Fruit fly (Drosophila melanogaster) whole organism, prepupa: Measurements from ENCODE around the gene Bap111.

ENCODE experiments used
- CG16779 ChIP-seq: fragments of 200-800 bp; sonication (Bioruptor generic); optimal IDR thresholded peaks from 3 replicates; lab custom pipeline; 2017; ENCODE audit warnings: missing biosample characterization, mild to moderate bottlenecking, missing genetic modification characterization
- CG6854 ChIP-seq: fragments of 200-800 bp; sonication (Bioruptor generic); optimal IDR thresholded peaks from 2 replicates; lab custom pipeline; 2017; ENCODE audit warnings: missing biosample characterization, mild to moderate bottlenecking, missing genetic modification characterization
- CG8632 ChIP-seq: fragments of 200-800 bp; sonication (Bioruptor generic); optimal IDR thresholded peaks from 3 replicates; lab custom pipeline; 2016; ENCODE audit warnings: missing biosample characterization, missing genetic modification characterization
- Eip75B ChIP-seq: fragments of 200-800 bp; sonication (Bioruptor generic); optimal IDR thresholded peaks from 3 replicates; lab custom pipeline; 2016; ENCODE audit warnings: missing biosample characterization, missing genetic modification characterization
- Eip93F ChIP-seq: fragments of 200-800 bp; sonication (Bioruptor generic); optimal IDR thresholded peaks from 2 replicates; lab custom pipeline; 2016; ENCODE audit warnings: missing biosample characterization, mild to moderate bottlenecking, missing genetic modification characterization
- Gug ChIP-seq: fragments of 200-800 bp; sonication (Bioruptor generic); IDR thresholded peaks from 2 replicates; pipeline ENCODE4 v1.3.6; 2022; ENCODE audit warnings: missing biosample characterization, missing genetic modification characterization
- Hr39 ChIP-seq: fragments of 200-800 bp; sonication (Bioruptor generic); optimal IDR thresholded peaks from 2 replicates; lab custom pipeline; 2016; ENCODE audit warnings: missing biosample characterization, missing genetic modification characterization
- dac ChIP-seq: fragments of 200-800 bp; sonication (Bioruptor generic); optimal IDR thresholded peaks from 2 replicates; lab custom pipeline; 2017; ENCODE audit warnings: missing biosample characterization, mild to moderate bottlenecking, missing genetic modification characterization
- salr ChIP-seq, 2 experiments: fragments of 200-800 bp; sonication (Bioruptor generic); optimal IDR thresholded peaks; 3 replicates each; lab custom pipeline; 2016 to 2018; ENCODE audit warnings: missing biosample characterization in 2 of 2, missing genetic modification characterization in 2 of 2, mild to moderate bottlenecking in 1 of 2

- TF ChIP-seq CG6854 (GFP tag; lab: Kevin White, UChicago), result no peak
- TF ChIP-seq CG16779, result no peak
- TF ChIP-seq Gug, result no peak
- TF ChIP-seq Eip93F, result no peak
- TF ChIP-seq salr (GFP tag; optimal IDR thresholded peaks at IDR 0.05; lab: Kevin White, UChicago), result no peak
- TF ChIP-seq CG8632 (GFP tag; lab: Kevin White, UChicago), result no peak
- TF ChIP-seq dac (GFP tag; lab: Kevin White, UChicago), result no peak
- TF ChIP-seq Eip75B (GFP tag; lab: Kevin White, UChicago), result peak; percentile 34
- TF ChIP-seq Hr39 (GFP tag; lab: Kevin White, UChicago), result peak; percentile 45
These were observed 28.0 kb upstream of the Bap111 start for dm6 chrX:9120828-9121754.
